Fruit fly (Drosophila melanogaster): ENCODE data around the gene CG3823.

The CG3823 gene

dm6 chrX:6287842-6288241 lies 15.9 kb upstream of the CG3823 start, which contains the start of the genes Top3beta and wuho (continued):
- TF ChIP-seq Ptx1 (GFP tag; IDR thresholded peaks at IDR 0.05) (peak; percentile 34; the same call in 1 of the 2 replicates), CG17361 (GFP tag; IDR thresholded peaks at IDR 0.05) (no peak), CG14965 (GFP tag; optimal IDR thresholded peaks at IDR 0.05; ENCODE audit: borderline replicate concordance) (no peak), CG3995 (GFP tag; optimal IDR thresholded peaks at IDR 0.05) (peak; percentile 59), Hr78 (GFP tag; optimal IDR thresholded peaks at IDR 0.05) (no peak), CG4282 (GFP tag; optimal IDR thresholded peaks at IDR 0.05) (no peak), Pdp1 (GFP tag; optimal IDR thresholded peaks at IDR 0.05) (peak; percentile 47 to 82), inv (GFP tag; IDR thresholded peaks at IDR 0.05; ENCODE audit: partially characterized antibody) (peak; percentile 50), CG17568 (GFP tag; optimal IDR thresholded peaks at IDR 0.05) (no peak), Rfx (GFP tag; IDR thresholded peaks at IDR 0.05) (peak; percentile 44; the same call in 1 of the 2 replicates), sd (tag; optimal IDR thresholded peaks at IDR 0.05) (peak; percentile 93), ac (GFP tag; optimal IDR thresholded peaks at IDR 0.05) (no peak), Atf-2 (GFP tag; optimal IDR thresholded peaks at IDR 0.05) (peak; percentile 13), YL-1 (GFP tag; optimal IDR thresholded peaks at IDR 0.05) (peak; percentile 93), ems (GFP tag; optimal IDR thresholded peaks at IDR 0.05) (peak; percentile 43), pum (GFP tag; optimal IDR thresholded peaks at IDR 0.05) (peak; percentile 31), CG11696 (GFP tag; IDR thresholded peaks at IDR 0.05) (no peak), Dll (GFP tag; IDR thresholded peaks at IDR 0.05; ENCODE audit: partially characterized antibody) (peak; percentile 68; the same call in 3 of the 4 replicates), unpg (GFP tag; optimal IDR thresholded peaks at IDR 0.05) (peak; percentile 28), B-H2 (GFP tag; optimal IDR thresholded peaks at IDR 0.05) (peak; percentile 62), Xbp1 (GFP tag; optimal IDR thresholded peaks at IDR 0.05) (peak; percentile 60), CG3847 (GFP tag; IDR thresholded peaks at IDR 0.05) (peak; percentile 54; the same call in 1 of the 2 replicates), CG15269 (tag; optimal IDR thresholded peaks at IDR 0.05) (no peak), gcm2 (GFP tag; optimal IDR thresholded peaks at IDR 0.05) (peak; percentile 20), CG3281 (GFP tag; optimal IDR thresholded peaks at IDR 0.05) (peak; percentile 45), fd96Cb (tag; optimal IDR thresholded peaks at IDR 0.05) (no peak), CG8089 (GFP tag; optimal IDR thresholded peaks at IDR 0.05) (no peak), CG4404 (GFP tag; IDR thresholded peaks at IDR 0.05) (no peak), ttk (GFP tag; IDR thresholded peaks at IDR 0.05) (no peak), Ets97D (GFP tag; optimal IDR thresholded peaks at IDR 0.05) (peak; percentile 93), grau (tag; optimal IDR thresholded peaks at IDR 0.05) (peak; percentile 40), CG32772 (GFP tag; IDR thresholded peaks at IDR 0.05) (no peak), ab (GFP tag; optimal IDR thresholded peaks at IDR 0.05) (no peak), CG3838 (GFP tag; optimal IDR thresholded peaks at IDR 0.05) (no peak), scrt (GFP tag; optimal IDR thresholded peaks at IDR 0.05) (no peak), bcd (GFP tag; optimal IDR thresholded peaks at IDR 0.05) (peak; percentile 68), schlank (tag; optimal IDR thresholded peaks at IDR 0.05) (no peak), corto (GFP tag; optimal IDR thresholded peaks at IDR 0.05) (no peak), CG9817 (tag; optimal IDR thresholded peaks at IDR 0.05) (no peak), pros (GFP tag; optimal IDR thresholded peaks at IDR 0.05) (no peak), yki (optimal IDR thresholded peaks at IDR 0.05) (no peak), CG18764 (GFP tag; optimal IDR thresholded peaks at IDR 0.05) (no peak), bigmax (GFP tag; optimal IDR thresholded peaks at IDR 0.05) (peak; percentile 44), slp2 (GFP tag; optimal IDR thresholded peaks at IDR 0.05) (no peak), otp (GFP tag; IDR thresholded peaks at IDR 0.05) (no peak), MBD-R2 (GFP tag; IDR thresholded peaks at IDR 0.05) (peak; percentile 98), CG10209 (GFP tag; optimal IDR thresholded peaks at IDR 0.05) (peak; percentile 44), pb (GFP tag; optimal IDR thresholded peaks at IDR 0.05) (peak; percentile 6), sob (GFP tag; IDR thresholded peaks at IDR 0.05) (peak; percentile 65; the same call in 1 of the 2 replicates), jing (GFP tag; optimal IDR thresholded peaks at IDR 0.05) (no peak), CG7987 (GFP tag; optimal IDR thresholded peaks at IDR 0.05) (peak; percentile 65)

All from whole organism, embryonic.